Fruit fly (Drosophila melanogaster) whole organism, embryonic: ENCODE results near the gene Mkp3.
A peak's percentile ranks its signal among the peaks of the same experiment; 100 is the strongest.

ENCODE experiments used
- Aef1 ChIP-seq: fragments of 200-800 bp; sonication (Bioruptor generic); IDR thresholded peaks from 3 replicates; pipeline ENCODE4 v1.3.6; 2022; ENCODE audit warnings: missing biosample characterization, missing genetic modification characterization
- B-H1 ChIP-seq: fragments of 200-800 bp; sonication (Bioruptor generic); IDR thresholded peaks from 3 replicates; pipeline ENCODE4 v1.3.6; 2022; ENCODE audit warnings: missing biosample characterization, missing genetic modification characterization
- CG11696 ChIP-seq: fragments of 200-800 bp; sonication (Bioruptor generic); IDR thresholded peaks from 2 replicates; pipeline ENCODE4 v1.3.6; 2022; ENCODE audit warnings: missing biosample characterization, missing genetic modification characterization
- CG12744 ChIP-seq: fragments of 200-800 bp; sonication (Bioruptor generic); optimal IDR thresholded peaks from 2 replicates; lab custom pipeline; 2016; ENCODE audit warnings: missing biosample characterization, missing genetic modification characterization
- CG13123 ChIP-seq: fragments of 200-800 bp; sonication (Bioruptor generic); optimal IDR thresholded peaks from 2 replicates; lab custom pipeline; 2016; ENCODE audit warnings: missing biosample characterization, missing genetic modification characterization
- CG13296 ChIP-seq: fragments of 200-800 bp; sonication (Bioruptor generic); optimal IDR thresholded peaks from 3 replicates; lab custom pipeline; 2018; ENCODE audit warnings: missing biosample characterization, mild to moderate bottlenecking, missing genetic modification characterization
- CG17359 ChIP-seq: fragments of 200-800 bp; sonication (Bioruptor generic); optimal IDR thresholded peaks from 3 replicates; lab custom pipeline; 2018; ENCODE audit warnings: missing biosample characterization, mild to moderate bottlenecking, missing genetic modification characterization, moderate library complexity
- CG18262 ChIP-seq: fragments of 200-800 bp; optimal IDR thresholded peaks from 3 replicates; lab custom pipeline; 2019; ENCODE audit warnings: missing biosample characterization, mild to moderate bottlenecking, missing genetic modification characterization, moderate library complexity
- CG2875 ChIP-seq: fragments of 200-800 bp; sonication (Bioruptor generic); optimal IDR thresholded peaks from 2 replicates; lab custom pipeline; 2017; ENCODE audit warnings: missing biosample characterization, mild to moderate bottlenecking, missing genetic modification characterization, missing genetic modification reagents
- CG2889 ChIP-seq: fragments of 200-800 bp; sonication (Bioruptor generic); IDR thresholded peaks from 3 replicates; pipeline ENCODE4 v1.3.6; 2022; ENCODE audit warnings: missing biosample characterization, missing genetic modification characterization
- CG7372 ChIP-seq: fragments of 200-800 bp; sonication (Bioruptor generic); IDR thresholded peaks from 2 replicates; pipeline ENCODE4 v1.3.6; 2022; ENCODE audit warnings: missing biosample characterization, missing genetic modification characterization
- CHES-1-like ChIP-seq: fragments of 200-800 bp; sonication (Bioruptor generic); optimal IDR thresholded peaks from 2 replicates; lab custom pipeline; 2016; ENCODE audit warnings: missing biosample characterization, missing genetic modification characterization
- Dip3 ChIP-seq: fragments of 200-800 bp; sonication (Bioruptor generic); optimal IDR thresholded peaks from 3 replicates; lab custom pipeline; 2016; ENCODE audit warnings: missing biosample characterization, missing genetic modification characterization
- Dref ChIP-seq: fragments of 200-800 bp; sonication (Bioruptor generic); IDR thresholded peaks from 2 replicates; pipeline ENCODE4 v1.3.6; 2022; ENCODE audit warnings: missing biosample characterization, missing genetic modification characterization
- Ets65A ChIP-seq: fragments of 200-800 bp; sonication (Bioruptor generic); peaks from one replicate; lab custom pipeline; 2016; ENCODE audit warnings: missing biosample characterization, missing genetic modification characterization
- Fer2 ChIP-seq: fragments of 200-800 bp; sonication (Bioruptor generic); optimal IDR thresholded peaks from 2 replicates; lab custom pipeline; 2018; ENCODE audit warnings: missing biosample characterization, mild to moderate bottlenecking, missing genetic modification characterization, moderate library complexity
- Hey ChIP-seq: fragments of 200-800 bp; sonication (Bioruptor generic); optimal IDR thresholded peaks from 3 replicates; lab custom pipeline; 2018; ENCODE audit warnings: missing biosample characterization, mild to moderate bottlenecking, missing genetic modification characterization
- Hmx ChIP-seq: fragments of 200-800 bp; sonication (Bioruptor generic); optimal IDR thresholded peaks from 2 replicates; lab custom pipeline; 2016; ENCODE audit warnings: missing biosample characterization, missing genetic modification characterization
- Kr ChIP-seq: fragments of 200-800 bp; sonication (Bioruptor generic); optimal IDR thresholded peaks from 2 replicates; lab custom pipeline; 2017; ENCODE audit warnings: missing biosample characterization, mild to moderate bottlenecking, missing genetic modification characterization
- Mes4 ChIP-seq: fragments of 200-800 bp; sonication (Bioruptor generic); optimal IDR thresholded peaks from 2 replicates; lab custom pipeline; 2016; ENCODE audit warnings: missing biosample characterization, missing genetic modification characterization
- Myb ChIP-seq: fragments of 200-800 bp; sonication (Bioruptor generic); optimal IDR thresholded peaks from 2 replicates; lab custom pipeline; 2016; ENCODE audit warnings: missing biosample characterization, missing genetic modification characterization
- Oli ChIP-seq: fragments of 200-800 bp; sonication (Bioruptor generic); optimal IDR thresholded peaks from 2 replicates; lab custom pipeline; 2018; ENCODE audit warnings: missing biosample characterization, mild to moderate bottlenecking, missing genetic modification characterization, moderate library complexity
- Ptx1 ChIP-seq: fragments of 200-800 bp; sonication (Bioruptor generic); IDR thresholded peaks from 2 replicates; pipeline ENCODE4 v1.3.6; 2022; ENCODE audit warnings: missing biosample characterization, missing genetic modification characterization
- Ravus ChIP-seq: fragments of 200-800 bp; sonication (Bioruptor generic); IDR thresholded peaks from 2 replicates; pipeline ENCODE4 v1.3.6; 2022; ENCODE audit warnings: missing biosample characterization, missing genetic modification characterization
- Sry-β ChIP-seq: fragments of 200-800 bp; sonication (Bioruptor generic); optimal IDR thresholded peaks from 2 replicates; lab custom pipeline; 2018; ENCODE audit warnings: missing biosample characterization, mild to moderate bottlenecking, missing genetic modification characterization, moderate library complexity
- Stat92E ChIP-seq, 3 experiments: fragments of >200 bp in 2 of 3; fragments of 200-800 bp in 1 of 3; sonication (Bioruptor generic) in 1 of 3; optimal IDR thresholded peaks; 2 replicates each; lab custom pipeline; 2017 to 2019; ENCODE audit warnings: missing biosample characterization in 3 of 3, missing genetic modification characterization in 3 of 3, mild to moderate bottlenecking in 1 of 3, moderate library complexity in 1 of 3
- TFAM ChIP-seq: fragments of 200-800 bp; sonication (Bioruptor generic); optimal IDR thresholded peaks from 2 replicates; lab custom pipeline; 2017; ENCODE audit warnings: missing biosample characterization, missing genetic modification characterization, inconsistent platforms
- ac ChIP-seq: fragments of 200-800 bp; sonication (Bioruptor generic); optimal IDR thresholded peaks from 3 replicates; lab custom pipeline; 2017; ENCODE audit warnings: missing biosample characterization, mild to moderate bottlenecking, missing genetic modification characterization
- br ChIP-seq: fragments of >200 bp; optimal IDR thresholded peaks from 2 replicates; lab custom pipeline; 2017
- caup ChIP-seq: fragments of 200-800 bp; sonication (Bioruptor generic); optimal IDR thresholded peaks from 3 replicates; lab custom pipeline; 2017; ENCODE audit warnings: missing biosample characterization, mild to moderate bottlenecking, missing genetic modification characterization, moderate library complexity; ENCODE audit not compliant: severe bottlenecking
- crc ChIP-seq: fragments of 200-800 bp; sonication (Bioruptor generic); optimal IDR thresholded peaks from 2 replicates; lab custom pipeline; 2016; ENCODE audit warnings: missing biosample characterization, missing genetic modification characterization
- ems ChIP-seq: fragments of 200-800 bp; sonication (Bioruptor generic); optimal IDR thresholded peaks from 3 replicates; lab custom pipeline; 2016; ENCODE audit warnings: missing biosample characterization, missing genetic modification characterization
- en ChIP-seq: fragments of 200-800 bp; sonication (Bioruptor generic); optimal IDR thresholded peaks from 2 replicates; lab custom pipeline; 2016; ENCODE audit warnings: missing biosample characterization, missing genetic modification characterization
- eve ChIP-seq, 2 experiments: fragments of >200 bp; optimal IDR thresholded peaks; 2 replicates each; lab custom pipeline; 2017; ENCODE audit warnings: missing biosample characterization in 2 of 2, missing genetic modification characterization in 2 of 2
- fd96Cb ChIP-seq: fragments of 200-800 bp; sonication (Bioruptor generic); optimal IDR thresholded peaks from 2 replicates; lab custom pipeline; 2018; ENCODE audit warnings: missing biosample characterization, mild to moderate bottlenecking, missing genetic modification characterization, moderate library complexity
- gcm2 ChIP-seq: fragments of 200-800 bp; sonication (Bioruptor generic); optimal IDR thresholded peaks from 2 replicates; lab custom pipeline; 2016; ENCODE audit warnings: missing biosample characterization, missing genetic modification characterization
- kah ChIP-seq: fragments of 200-800 bp; sonication (Bioruptor generic); optimal IDR thresholded peaks from 2 replicates; lab custom pipeline; 2018; ENCODE audit warnings: missing biosample characterization, mild to moderate bottlenecking, missing genetic modification characterization
- kay ChIP-seq: fragments of 200-800 bp; sonication (Bioruptor generic); optimal IDR thresholded peaks from 2 replicates; lab custom pipeline; 2016; ENCODE audit warnings: missing biosample characterization, missing genetic modification characterization
- lov ChIP-seq, 2 experiments: fragments of 200-800 bp in 1 of 2; fragments of >200 bp in 1 of 2; sonication (Bioruptor generic) in 1 of 2; IDR thresholded peaks in 1 of 2; optimal IDR thresholded peaks in 1 of 2; 2 replicates in 1 of 2; 3 replicates in 1 of 2; pipeline versions ENCODE4 v1.3.6 to Lab custom; 2017 to 2022; ENCODE audit warnings: missing biosample characterization in 1 of 2, missing genetic modification characterization in 1 of 2
- nau ChIP-seq: fragments of 200-800 bp; sonication (Bioruptor generic); optimal IDR thresholded peaks from 3 replicates; lab custom pipeline; 2017; ENCODE audit warnings: missing biosample characterization, mild to moderate bottlenecking, missing genetic modification characterization, missing genetic modification reagents
- oc ChIP-seq: fragments of 200-800 bp; sonication (Bioruptor generic); optimal IDR thresholded peaks from 2 replicates; lab custom pipeline; 2018; ENCODE audit warnings: missing biosample characterization, mild to moderate bottlenecking, missing genetic modification characterization, moderate library complexity
- pb ChIP-seq: fragments of 200-800 bp; sonication (Bioruptor generic); optimal IDR thresholded peaks from 3 replicates; lab custom pipeline; 2016; ENCODE audit warnings: missing biosample characterization, missing genetic modification characterization
- peb ChIP-seq: fragments of 200-800 bp; sonication (Bioruptor generic); IDR thresholded peaks from 2 replicates; pipeline ENCODE4 v1.3.6; 2022; ENCODE audit warnings: missing biosample characterization, missing genetic modification characterization
- ro ChIP-seq: fragments of 200-800 bp; sonication (Bioruptor generic); IDR thresholded peaks from 2 replicates; pipeline ENCODE4 v1.3.6; 2022; ENCODE audit warnings: missing biosample characterization, missing genetic modification characterization
- salm ChIP-seq: fragments of 200-800 bp; sonication (Bioruptor generic); optimal IDR thresholded peaks from 2 replicates; lab custom pipeline; 2018; ENCODE audit warnings: missing biosample characterization, mild to moderate bottlenecking, missing genetic modification characterization
- sc ChIP-seq, 3 experiments: fragments of >200 bp in 2 of 3; fragments of 200-800 bp in 1 of 3; sonication (Bioruptor generic) in 1 of 3; optimal IDR thresholded peaks; 2 replicates in 2 of 3; 3 replicates in 1 of 3; lab custom pipeline; 2017; ENCODE audit warnings: mild to moderate bottlenecking in 1 of 3, missing biosample characterization in 1 of 3, missing genetic modification characterization in 1 of 3, missing genetic modification reagents in 1 of 3
- schlank ChIP-seq: fragments of 200-800 bp; sonication (Bioruptor generic); optimal IDR thresholded peaks from 2 replicates; lab custom pipeline; 2018; ENCODE audit warnings: missing biosample characterization, mild to moderate bottlenecking, missing genetic modification characterization
- ssp ChIP-seq: fragments of 200-800 bp; sonication (Bioruptor generic); IDR thresholded peaks from 2 replicates; pipeline ENCODE4 v1.3.6; 2022; ENCODE audit warnings: missing biosample characterization, missing genetic modification characterization
- vfl ChIP-seq: fragments of 200-800 bp; sonication (Bioruptor generic); optimal IDR thresholded peaks from 2 replicates; lab custom pipeline; 2016; ENCODE audit warnings: missing biosample characterization, missing genetic modification characterization
- z ChIP-seq: fragments of 200-800 bp; sonication (Bioruptor generic); IDR thresholded peaks from 3 replicates; pipeline ENCODE4 v1.3.6; 2022; ENCODE audit warnings: missing biosample characterization, missing genetic modification characterization
- zen2 ChIP-seq: fragments of 200-800 bp; sonication (Bioruptor generic); IDR thresholded peaks from 3 replicates; pipeline ENCODE4 v1.3.6; 2022; ENCODE audit warnings: missing biosample characterization, missing genetic modification characterization; ENCODE audit not compliant: partially characterized antibody

The Mkp3 gene

DNA sequence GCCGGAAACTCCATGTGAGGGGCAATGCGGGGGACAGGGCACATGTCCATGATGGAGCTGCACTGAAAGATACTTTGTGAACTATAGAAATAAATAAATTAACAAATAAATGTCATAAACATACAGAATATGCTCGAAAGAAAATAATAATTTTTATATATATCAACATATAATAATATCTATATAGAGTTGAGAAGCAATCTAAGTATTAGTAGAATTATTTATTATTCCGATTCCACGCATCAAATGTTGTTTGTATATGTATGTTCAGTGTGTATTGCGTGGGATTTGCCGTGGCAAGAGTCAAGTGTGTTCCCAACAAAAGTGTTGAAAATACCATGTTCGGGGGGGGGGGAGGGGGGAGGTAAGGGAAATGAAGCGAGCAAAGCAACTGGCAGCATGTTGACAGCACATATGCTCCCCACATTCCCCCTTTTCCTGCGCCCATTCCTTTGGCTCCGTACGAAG, 29.3 kb downstream of the Mkp3 start (continued):
- TF ChIP-seq TFAM (GFP tag; lab: Kevin White, UChicago) (no peak), Hey (tag; lab: Kevin White, UChicago) (no peak), salm (peak; percentile 5), peb (GFP tag; lab: Robert Waterston, UW) (no peak), Ravus (GFP tag; lab: Robert Waterston, UW) (no peak), Stat92E (GFP tag; optimal IDR thresholded peaks at IDR 0.05; lab: Kevin White, UChicago) (no peak), Dref (no peak), CHES-1-like (no peak), Oli (tag; lab: Kevin White, UChicago) (peak; percentile 32), CG11696 (GFP tag; lab: Robert Waterston, UW) (no peak), ssp (GFP tag; lab: Robert Waterston, UW) (no peak), nau (GFP tag; lab: Kevin White, UChicago) (peak; percentile 19), Ptx1 (GFP tag; lab: Robert Waterston, UW) (peak; percentile 51; the same call in 1 of the 2 replicates), sc (optimal IDR thresholded peaks at IDR 0.05; lab: Kevin White, UChicago) (no peak), sc (GFP tag; optimal IDR thresholded peaks at IDR 0.05; lab: Kevin White, UChicago) (peak; percentile 1), kah (GFP tag; lab: Kevin White, UChicago) (no peak), schlank (tag; lab: Kevin White, UChicago) (no peak), Myb (GFP tag; lab: Kevin White, UChicago) (no peak), Dip3 (GFP tag; lab: Kevin White, UChicago) (no peak), lov (optimal IDR thresholded peaks at IDR 0.05; lab: Kevin White, UChicago) (no peak), lov (GFP tag; IDR thresholded peaks at IDR 0.05; lab: Robert Waterston, UW) (no peak), Sry-β (GFP tag; lab: Kevin White, UChicago) (no peak), en (no peak), Hmx (GFP tag; lab: Kevin White, UChicago) (no peak), Ets65A (no peak), Kr (GFP tag; lab: Kevin White, UChicago) (no peak), CG18262 (tag; lab: Kevin White, UChicago) (peak; percentile 77), z (no peak), gcm2 (GFP tag; lab: Kevin White, UChicago) (no peak), CG7372 (GFP tag; lab: Robert Waterston, UW) (no peak), eve (GFP tag; optimal IDR thresholded peaks at IDR 0.05; lab: Kevin White, UChicago) (no peak), fd96Cb (peak; percentile 5), oc (peak; percentile 63), Aef1 (GFP tag; lab: Robert Waterston, UW) (no peak), vfl (no peak), CG17359 (peak; percentile 13), ems (GFP tag; lab: Kevin White, UChicago) (no peak), br (lab: Kevin White, UChicago) (no peak), pb (GFP tag; lab: Kevin White, UChicago) (no peak), crc (no peak), zen2 (GFP tag; lab: Robert Waterston, UW) (no peak), B-H1 (GFP tag; lab: Robert Waterston, UW) (no peak), Fer2 (tag; lab: Kevin White, UChicago) (no peak), CG13296 (GFP tag; lab: Kevin White, UChicago) (no peak), CG13123 (GFP tag; lab: Kevin White, UChicago) (no peak), ro (no peak), kay (no peak), Mes4 (GFP tag; lab: Kevin White, UChicago) (no peak), CG2875 (GFP tag; lab: Kevin White, UChicago) (no peak), CG12744 (no peak), caup (GFP tag; lab: Kevin White, UChicago) (no peak), CG2889 (GFP tag; lab: Robert Waterston, UW) (no peak), ac (no peak)
